Worm (Caenorhabditis elegans) whole organism, L1 larva: Measurements from ENCODE around the gene ZK792.7.

Experiments used
- C34B4.2 ChIP-seq: sonication (generic microtip); optimal IDR thresholded peaks from 2 replicates; lab custom pipeline; 2017; ENCODE audit warnings: mild to moderate bottlenecking, missing genetic modification characterization, missing compliant biosample characterization
- F16B12.6 ChIP-seq: fragments of 150-350 bp; optimal IDR thresholded peaks from 2 replicates; lab custom pipeline; 2014; ENCODE audit warnings: missing biosample characterization, missing genetic modification characterization
- blmp-1 ChIP-seq: fragments of 150-350 bp; optimal IDR thresholded peaks from 2 replicates; lab custom pipeline; 2014; ENCODE audit warnings: missing biosample characterization, missing genetic modification characterization
- ceh-63 ChIP-seq: fragments of 200-800 bp; sonication (Bioruptor generic); optimal IDR thresholded peaks from 2 replicates; lab custom pipeline; 2018; ENCODE audit warnings: mild to moderate bottlenecking, missing genetic modification characterization, missing compliant biosample characterization
- ces-1 ChIP-seq: fragments of 150-350 bp; optimal IDR thresholded peaks from 2 replicates; lab custom pipeline; 2014; ENCODE audit warnings: missing biosample characterization, missing genetic modification reagents, missing genetic modification characterization
- dsc-1 ChIP-seq: sonication (generic microtip); optimal IDR thresholded peaks from 2 replicates; lab custom pipeline; 2016; ENCODE audit warnings: mild to moderate bottlenecking, missing genetic modification characterization, missing compliant biosample characterization
- efl-3 ChIP-seq: fragments of 200-800 bp; sonication (Bioruptor generic); optimal IDR thresholded peaks from 2 replicates; lab custom pipeline; 2018; ENCODE audit warnings: mild to moderate bottlenecking, missing genetic modification characterization, missing compliant biosample characterization
- egl-13 ChIP-seq: sonication (generic microtip); optimal IDR thresholded peaks from 2 replicates; lab custom pipeline; 2016; ENCODE audit warnings: missing genotype, missing genetic modification reagents, missing genetic modification characterization, missing compliant biosample characterization
- elt-3 ChIP-seq, 6 experiments: fragments of 150-350 bp in 1 of 6; sonication (generic microtip); optimal IDR thresholded peaks; 2 replicates each; lab custom pipeline; 2017 to 2018; ENCODE audit warnings: missing biosample characterization in 6 of 6, missing genetic modification characterization in 6 of 6, inconsistent platforms in 1 of 6
- fkh-8 ChIP-seq: sonication (generic microtip); optimal IDR thresholded peaks from 2 replicates; lab custom pipeline; 2016; ENCODE audit warnings: mild to moderate bottlenecking, missing genetic modification characterization, missing compliant biosample characterization
- hlh-17 ChIP-seq: fragments of 200-800 bp; sonication (Bioruptor generic); optimal IDR thresholded peaks from 2 replicates; lab custom pipeline; 2018; ENCODE audit warnings: missing genetic modification characterization, mild to moderate bottlenecking, missing compliant biosample characterization, moderate library complexity, borderline replicate concordance
- hlh-4 ChIP-seq: sonication (generic microtip); optimal IDR thresholded peaks from 2 replicates; lab custom pipeline; 2016; ENCODE audit warnings: mild to moderate bottlenecking, missing genetic modification characterization, missing compliant biosample characterization
- hpl-2 ChIP-seq: fragments of 150-350 bp; optimal IDR thresholded peaks from 2 replicates; lab custom pipeline; 2014; ENCODE audit warnings: missing biosample characterization, missing genetic modification reagents, missing genetic modification characterization
- irx-1 ChIP-seq: sonication (generic microtip); optimal IDR thresholded peaks from 2 replicates; lab custom pipeline; 2016; ENCODE audit warnings: missing genetic modification characterization, missing compliant biosample characterization
- lin-14 ChIP-seq: fragments of 200-800 bp; sonication (Bioruptor generic); optimal IDR thresholded peaks from 2 replicates; lab custom pipeline; 2018; ENCODE audit warnings: mild to moderate bottlenecking, missing genetic modification characterization, moderate library complexity, missing compliant biosample characterization
- lin-35 ChIP-seq, 2 experiments: fragments of 150-350 bp; optimal IDR thresholded peaks; 2 replicates each; lab custom pipeline; 2014; ENCODE audit warnings: missing biosample characterization in 2 of 2, missing genetic modification characterization in 2 of 2, missing genetic modification reagents in 2 of 2
- lsy-2 ChIP-seq, 2 experiments: fragments of 150-350 bp; optimal IDR thresholded peaks; 2 replicates each; lab custom pipeline; 2014; ENCODE audit warnings: missing biosample characterization in 2 of 2, missing genetic modification characterization in 2 of 2
- mab-9 ChIP-seq: fragments of 200-800 bp; sonication (Bioruptor generic); IDR thresholded peaks from 2 replicates; pipeline ENCODE4 v1.3.6; 2022; ENCODE audit warnings: missing genetic modification reagents, missing genetic modification characterization, missing compliant biosample characterization
- mep-1 ChIP-seq: fragments of 150-350 bp; optimal IDR thresholded peaks from 2 replicates; lab custom pipeline; 2014; ENCODE audit warnings: missing biosample characterization, missing genetic modification characterization
- nhr-11 ChIP-seq: fragments of 150-350 bp; optimal IDR thresholded peaks from 2 replicates; lab custom pipeline; 2014; ENCODE audit warnings: missing biosample characterization, missing genetic modification characterization
- nhr-12 ChIP-seq: sonication (generic microtip); optimal IDR thresholded peaks from 2 replicates; lab custom pipeline; 2017; ENCODE audit warnings: missing biosample characterization, missing genetic modification characterization
- nhr-47 ChIP-seq: sonication (generic microtip); optimal IDR thresholded peaks from 2 replicates; lab custom pipeline; 2016; ENCODE audit warnings: mild to moderate bottlenecking, missing genetic modification characterization, moderate library complexity, missing compliant biosample characterization
- nhr-77 ChIP-seq: fragments of 150-350 bp; optimal IDR thresholded peaks from 2 replicates; lab custom pipeline; 2014; ENCODE audit warnings: missing biosample characterization, missing genetic modification characterization
- nhr-85 ChIP-seq: sonication (generic microtip); peaks from one replicate; lab custom pipeline; 2016; ENCODE audit warnings: missing genetic modification characterization, inconsistent platforms, missing compliant biosample characterization
- pag-3 ChIP-seq: sonication (generic microtip); optimal IDR thresholded peaks from 2 replicates; lab custom pipeline; 2017; ENCODE audit warnings: missing genetic modification characterization, mild to moderate bottlenecking, missing compliant biosample characterization, antibody characterized with exemption, borderline replicate concordance; ENCODE audit not compliant: insufficient read depth
- rnt-1 ChIP-seq: sonication (generic microtip); optimal IDR thresholded peaks from 2 replicates; lab custom pipeline; 2016; ENCODE audit warnings: mild to moderate bottlenecking, missing genetic modification characterization, moderate library complexity, missing compliant biosample characterization
- sup-37 ChIP-seq: fragments of 200-800 bp; sonication (Bioruptor generic); optimal IDR thresholded peaks from 2 replicates; lab custom pipeline; 2018; ENCODE audit warnings: mild to moderate bottlenecking, missing genetic modification characterization, missing compliant biosample characterization
- swsn-7 ChIP-seq: sonication (generic microtip); optimal IDR thresholded peaks from 2 replicates; lab custom pipeline; 2016; ENCODE audit warnings: missing genetic modification characterization, missing compliant biosample characterization
- unc-30 ChIP-seq: sonication (generic microtip); optimal IDR thresholded peaks from 2 replicates; lab custom pipeline; 2017; ENCODE audit warnings: missing biosample characterization, missing genetic modification characterization
- xbp-1 ChIP-seq: sonication (generic microtip); optimal IDR thresholded peaks from 2 replicates; lab custom pipeline; 2016; ENCODE audit warnings: missing genetic modification characterization, missing compliant biosample characterization
- zag-1 ChIP-seq: fragments of 150-350 bp; optimal IDR thresholded peaks from 2 replicates; lab custom pipeline; 2014; ENCODE audit warnings: missing biosample characterization, missing genetic modification characterization

Gene ZK792.7

ce11 chrIV:11697514-11697913 is 3.3 kb downstream of the ZK792.7 start:
- TF ChIP-seq xbp-1 = no peak
- no peak for TF ChIP-seq unc-30 (tag; lab: Kevin White, UChicago)
- no peak for TF ChIP-seq fkh-8
- no peak for TF ChIP-seq dsc-1
- no peak for TF ChIP-seq nhr-12 (tag; lab: Kevin White, UChicago)
- TF ChIP-seq irx-1 (tag; lab: Kevin White, UChicago) = no peak
- TF ChIP-seq swsn-7 (tag; lab: Kevin White, UChicago) = no peak
- TF ChIP-seq hpl-2 = no peak
- TF ChIP-seq hlh-4 (tag; lab: Kevin White, UChicago) = no peak
- no peak for TF ChIP-seq hlh-17 (GFP tag; lab: Kevin White, UChicago)
- TF ChIP-seq mep-1 (tag; lab: Kevin White, UChicago) = no peak
- TF ChIP-seq sup-37 (GFP tag; lab: Kevin White, UChicago) = no peak
- no peak for TF ChIP-seq nhr-47 (tag; lab: Kevin White, UChicago)
- TF ChIP-seq nhr-11 = no peak
- no peak for TF ChIP-seq efl-3 (GFP tag; lab: Kevin White, UChicago)
- no peak for TF ChIP-seq elt-3 (tag; optimal IDR thresholded peaks at IDR 0.05; lab: Kevin White, UChicago)

- TF ChIP-seq blmp-1 (tag; lab: Kevin White, UChicago) (peak; percentile 99), elt-3 (tag; optimal IDR thresholded peaks at IDR 0.05; lab: Kevin White, UChicago) (peak in 2 of 6 experiments; percentile 27 to 65), nhr-77 (tag; lab: Kevin White, UChicago) (no peak), ceh-63 (GFP tag; lab: Kevin White, UChicago) (no peak), nhr-85 (peak; percentile 23)
These were observed 5.9 kb downstream of the ZK792.7 start for ce11 chrIV:11700100-11700499.

- TF ChIP-seq nhr-11 (no peak), hpl-2 (no peak), sup-37 (GFP tag; lab: Kevin White, UChicago) (no peak)
These were observed 6.5 kb downstream of the ZK792.7 start, which contains the start of gene dpy-20 for ce11 chrIV:11700752-11701151. dpy-20 (minus strand) TSS chrIV:11700852.

ce11 chrIV:11701878-11702277 is 7.6 kb downstream of the ZK792.7 start:
- TF ChIP-seq blmp-1 (tag; lab: Kevin White, UChicago) = peak; percentile 56
- TF ChIP-seq C34B4.2 (tag; lab: Kevin White, UChicago) = no peak

- no peak for TF ChIP-seq mab-9 (GFP tag; lab: Robert Waterston, UW)
- TF ChIP-seq egl-13 = no peak
- no peak for TF ChIP-seq zag-1 (tag; lab: Kevin White, UChicago)
- TF ChIP-seq ces-1 (GFP tag; lab: Kevin White, UChicago) = no peak
These were observed 9.5 kb downstream of the ZK792.7 start, which contains the start of the genes T22B3.3 and alg-3 for ce11 chrIV:11703685-11704296. T22B3.3 (minus strand) TSS chrIV:11703785. alg-3 (plus strand) TSS chrIV:11704246.

DNA sequence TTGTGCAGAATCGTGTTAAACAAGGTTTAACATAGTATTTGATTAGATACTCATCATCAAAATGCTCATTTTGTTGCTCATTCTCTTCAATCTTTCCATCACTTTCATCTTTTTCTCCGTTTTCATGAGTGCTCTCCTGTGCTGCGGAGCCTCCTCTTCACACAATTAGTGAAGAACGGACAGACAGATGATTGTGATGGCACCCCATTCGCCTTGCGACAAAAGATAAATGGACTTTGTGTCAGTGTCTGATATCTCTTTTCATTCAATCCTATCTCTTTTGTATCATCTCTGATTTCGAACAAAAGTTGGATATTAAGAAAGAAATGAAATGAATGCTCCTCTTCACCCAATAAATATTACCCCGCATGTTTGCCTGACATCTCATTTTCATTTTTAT is 16.1 kb downstream of the ZK792.7 start:
- no peak for TF ChIP-seq fkh-8
- TF ChIP-seq lin-14 (GFP tag; lab: Kevin White, UChicago) = peak; percentile 88
- peak; percentile 82 for TF ChIP-seq pag-3 (tag; lab: Kevin White, UChicago)
- TF ChIP-seq lsy-2 (tag; optimal IDR thresholded peaks at IDR 0.05; lab: Kevin White, UChicago) = peak in 1 of 2 experiments; percentile 42
- no peak for TF ChIP-seq F16B12.6 (tag; lab: Kevin White, UChicago)
- no peak for TF ChIP-seq lin-35 (GFP tag; optimal IDR thresholded peaks at IDR 0.05; lab: Kevin White, UChicago)
- TF ChIP-seq unc-30 (tag; lab: Kevin White, UChicago) = no peak
- TF ChIP-seq hlh-17 (GFP tag; lab: Kevin White, UChicago) = no peak
- peak; percentile 56 for TF ChIP-seq rnt-1 (tag; lab: Kevin White, UChicago)
